Worm (Caenorhabditis elegans) whole organism, L1 larva: ENCODE results near the gene nstp-5.

ENCODE experiments used
- aly-2 ChIP-seq: fragments of 150-350 bp; optimal IDR thresholded peaks from 2 replicates; lab custom pipeline; 2014; ENCODE audit warnings: missing biosample characterization, missing genetic modification characterization
- ceh-8 ChIP-seq: fragments of 200-800 bp; sonication (Bioruptor generic); optimal IDR thresholded peaks from 2 replicates; lab custom pipeline; 2018; ENCODE audit warnings: mild to moderate bottlenecking, missing genetic modification characterization, moderate library complexity, missing compliant biosample characterization
- elt-3 ChIP-seq, 6 experiments: fragments of 150-350 bp in 1 of 6; sonication (generic microtip); optimal IDR thresholded peaks; 2 replicates each; lab custom pipeline; 2017 to 2018; ENCODE audit warnings: missing biosample characterization in 6 of 6, missing genetic modification characterization in 6 of 6, inconsistent platforms in 1 of 6
- fos-1 ChIP-seq: fragments of 150-350 bp; optimal IDR thresholded peaks from 2 replicates; lab custom pipeline; 2014; ENCODE audit warnings: missing biosample characterization, missing genetic modification characterization
- isw-1 ChIP-seq: fragments of 200-800 bp; sonication (Bioruptor generic); IDR thresholded peaks from 2 replicates; pipeline ENCODE4 v1.3.6; 2022; ENCODE audit warnings: missing genetic modification characterization, missing compliant biosample characterization
- lin-35 ChIP-seq, 2 experiments: fragments of 150-350 bp; optimal IDR thresholded peaks; 2 replicates each; lab custom pipeline; 2014; ENCODE audit warnings: missing biosample characterization in 2 of 2, missing genetic modification characterization in 2 of 2, missing genetic modification reagents in 2 of 2
- nhr-11 ChIP-seq: fragments of 150-350 bp; optimal IDR thresholded peaks from 2 replicates; lab custom pipeline; 2014; ENCODE audit warnings: missing biosample characterization, missing genetic modification characterization
- nhr-28 ChIP-seq: fragments of 150-350 bp; optimal IDR thresholded peaks from 2 replicates; lab custom pipeline; 2014; ENCODE audit warnings: missing biosample characterization, missing genetic modification characterization
- skn-1 ChIP-seq: fragments of 150-350 bp; optimal IDR thresholded peaks from 2 replicates; lab custom pipeline; 2014; ENCODE audit warnings: missing biosample characterization, missing genetic modification characterization
- unc-98 ChIP-seq: fragments of 200-800 bp; sonication (Bioruptor generic); IDR thresholded peaks from 2 replicates; pipeline ENCODE4 v1.3.6; 2022; ENCODE audit warnings: missing genetic modification characterization, missing compliant biosample characterization
- ztf-11 ChIP-seq, 2 experiments: sonication (generic microtip); optimal IDR thresholded peaks; 2 replicates each; lab custom pipeline; 2016 to 2017; ENCODE audit warnings: missing genetic modification characterization in 2 of 2, missing biosample characterization in 1 of 2, missing compliant biosample characterization in 1 of 2
- ztf-4 ChIP-seq: fragments of 150-350 bp; optimal IDR thresholded peaks from 2 replicates; lab custom pipeline; 2014; ENCODE audit warnings: missing biosample characterization, missing genetic modification characterization

ce11 chrIV:12840348-12840747 lies 15.0 kb upstream of the nstp-5 start:
- TF ChIP-seq ztf-11 (tag; optimal IDR thresholded peaks at IDR 0.05; lab: Kevin White, UChicago) (no peak), nhr-28 (tag; lab: Kevin White, UChicago) (no peak), isw-1 (no peak), unc-98 (no peak), skn-1 (no peak), lin-35 (GFP tag; optimal IDR thresholded peaks at IDR 0.05; lab: Kevin White, UChicago) (peak in 1 of 2 experiments; percentile 24), aly-2 (tag; lab: Kevin White, UChicago) (no peak), nhr-11 (tag; lab: Kevin White, UChicago) (no peak), fos-1 (no peak), ceh-8 (GFP tag; lab: Kevin White, UChicago) (no peak), elt-3 (tag; optimal IDR thresholded peaks at IDR 0.05; lab: Kevin White, UChicago) (no peak), ztf-4 (tag; lab: Kevin White, UChicago) (no peak)
